Fruit fly (Drosophila melanogaster): ENCODE results near the gene Cep164.

dm6 chrX:15983501-15983900 is 757 bp upstream of the Cep164 start, which contains the start of gene Slc25A46a:
- TF ChIP-seq D1 (tag; optimal IDR thresholded peaks at IDR 0.05) (no peak), CG13204 (GFP tag; optimal IDR thresholded peaks at IDR 0.05) (no peak), CG14655 (GFP tag; optimal IDR thresholded peaks at IDR 0.05) (no peak), CG10348 (GFP tag; IDR thresholded peaks at IDR 0.05) (no peak), CG32121 (GFP tag; IDR thresholded peaks at IDR 0.05) (no peak), CG12605 (GFP tag; IDR thresholded peaks at IDR 0.05) (no peak), CG9948 (tag; optimal IDR thresholded peaks at IDR 0.05) (no peak), CG4496 (GFP tag; IDR thresholded peaks at IDR 0.05) (0 out of 3 replicates have a peak, but pooled peaks have one; percentile 14)

Measured in whole organism, pupa.